Worm (Caenorhabditis elegans) whole organism, midembryonic: ENCODE data around the gene cbp-2.

Experiments used
- flt-1 ChIP-seq: fragments of 200-800 bp; sonication (Bioruptor generic); IDR thresholded peaks from 2 replicates; pipeline ENCODE4 v1.3.6; 2022; ENCODE audit warnings: missing genetic modification characterization, missing compliant biosample characterization
- ref-1 ChIP-seq: fragments of 200-800 bp; sonication (Bioruptor generic); conservative IDR thresholded peaks from 2 replicates; pipeline ENCODE4 v1.3.6; 2022; ENCODE audit warnings: missing genetic modification reagents, missing genetic modification characterization, missing compliant biosample characterization
- tab-1 ChIP-seq: fragments of 200-800 bp; sonication (Bioruptor generic); IDR thresholded peaks from 2 replicates; pipeline ENCODE4 v1.3.6; 2022; ENCODE audit warnings: missing genetic modification characterization, missing compliant biosample characterization
- ztf-29 ChIP-seq: fragments of 200-800 bp; sonication (Bioruptor generic); IDR thresholded peaks from 2 replicates; pipeline ENCODE4 v1.3.6; 2022; ENCODE audit warnings: missing genetic modification reagents, missing genetic modification characterization, missing compliant biosample characterization

DNA sequence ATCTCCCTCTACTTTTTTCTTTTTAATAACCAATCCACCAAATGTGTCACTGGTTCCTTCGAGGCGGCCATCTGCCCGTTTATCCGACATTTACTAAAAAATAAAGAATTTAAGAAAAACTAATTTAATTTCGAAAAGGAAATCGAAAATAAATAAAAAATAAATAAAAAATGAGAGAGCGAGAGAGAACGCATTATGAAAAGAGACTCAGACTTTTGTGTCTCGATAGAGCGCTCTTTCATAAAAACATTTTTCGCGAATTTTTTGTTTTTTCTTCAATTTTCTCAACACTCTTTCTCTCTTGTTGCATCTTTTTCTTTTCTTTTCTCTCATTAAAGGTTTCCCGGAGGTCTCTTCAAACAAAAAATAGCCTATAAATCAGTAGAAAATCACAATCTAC is 33.1 kb downstream of the cbp-2 start, which contains the start of gene mog-1:
- TF ChIP-seq flt-1 (GFP tag; lab: Robert Waterston, UW) (no peak), ztf-29 (GFP tag; lab: Robert Waterston, UW) (no peak), tab-1 (GFP tag; lab: Robert Waterston, UW) (no peak), ref-1 (no peak)
